Fruit fly (Drosophila melanogaster) whole organism, pupa: ENCODE results near the gene Rac2.

Experiments used
- CG13204 ChIP-seq: fragments of 200-800 bp; sonication (Bioruptor generic); optimal IDR thresholded peaks from 2 replicates; lab custom pipeline; 2018; ENCODE audit warnings: missing biosample characterization, mild to moderate bottlenecking, missing genetic modification characterization, moderate library complexity
- Pif1B ChIP-seq: fragments of 200-800 bp; sonication (Bioruptor generic); optimal IDR thresholded peaks from 3 replicates; lab custom pipeline; 2016; ENCODE audit warnings: missing biosample characterization, missing genetic modification characterization

dm6 chr3L:7390442-7390841 is 44.5 kb downstream of the Rac2 start, which contains the start of gene CG8563:
- no peak for TF ChIP-seq CG13204 (GFP tag; lab: Kevin White, UChicago)
- no peak for TF ChIP-seq Pif1B
